Fruit fly (Drosophila melanogaster): ENCODE measurements around the gene CG17712.

DNA sequence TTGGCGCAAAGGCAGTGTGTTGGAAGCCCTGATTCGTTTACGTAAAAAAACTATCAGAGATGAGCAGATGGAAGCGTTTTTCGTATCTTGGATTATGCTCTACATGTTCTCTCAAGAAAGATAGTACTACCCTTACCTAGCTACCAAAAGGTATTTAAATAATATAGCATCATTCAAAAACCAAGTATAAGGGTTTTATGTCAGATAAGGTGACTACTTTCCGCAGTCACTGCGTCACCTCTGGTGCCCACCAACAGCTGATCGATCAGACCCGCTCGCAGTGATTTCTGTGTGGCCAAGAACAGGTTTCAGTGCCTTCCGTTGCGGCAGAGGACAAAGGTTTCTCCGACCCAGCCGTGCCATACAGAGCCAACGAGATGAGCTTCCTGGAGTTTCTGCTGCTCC is 22.3 kb downstream of the CG17712 start, which contains the start of the genes Eno and CG31937:
- TF ChIP-seq CG5204 (GFP tag; optimal IDR thresholded peaks at IDR 0.05) (peak; percentile 77), cic (GFP tag; optimal IDR thresholded peaks at IDR 0.05) (peak; percentile 52), CG7045 (GFP tag; optimal IDR thresholded peaks at IDR 0.05) (peak; percentile 46), Clk (GFP tag; optimal IDR thresholded peaks at IDR 0.05) (peak; percentile 34), bab1 (GFP tag; optimal IDR thresholded peaks at IDR 0.05) (peak; percentile 77), CG14711 (tag; optimal IDR thresholded peaks at IDR 0.05) (peak; percentile 30), CG12768 (GFP tag; optimal IDR thresholded peaks at IDR 0.05) (peak; percentile 57)

All from whole organism, adult.